Fruit fly (Drosophila melanogaster): ENCODE measurements around the gene CG14712.
A peak's percentile ranks its signal among the peaks of the same experiment; 100 is the strongest.

Gene CG14712

DNA sequence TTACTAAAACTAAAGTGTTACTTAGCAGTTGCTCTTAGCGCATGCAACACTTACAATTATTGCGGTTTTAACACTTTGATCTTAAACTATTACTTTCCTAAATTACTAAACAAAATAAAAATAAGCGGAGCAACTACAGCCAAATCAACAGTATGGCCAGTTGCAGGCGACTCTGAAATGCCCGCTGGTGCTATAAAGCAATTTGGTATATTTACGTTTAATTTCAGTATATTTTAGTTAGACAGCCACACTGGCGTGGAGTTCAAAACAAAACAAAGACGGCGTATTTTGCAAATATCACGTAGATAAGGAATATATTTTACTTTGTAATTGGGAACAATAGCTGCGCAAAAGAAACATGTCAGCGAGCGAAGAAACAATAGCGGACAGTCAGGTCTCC is 51.0 kb downstream of the CG14712 start, which contains the start of the genes Taf12 and Ho (continued):
- TF ChIP-seq CG15514 (GFP tag; optimal IDR thresholded peaks at IDR 0.05): peak; percentile 55
- TF ChIP-seq NfI (GFP tag; optimal IDR thresholded peaks at IDR 0.05): no peak
- no peak for TF ChIP-seq D (optimal IDR thresholded peaks at IDR 0.05)
- no peak for TF ChIP-seq D (GFP tag; optimal IDR thresholded peaks at IDR 0.05)
- no peak for TF ChIP-seq CG14667 (GFP tag; IDR thresholded peaks at IDR 0.05)
- no peak for TF ChIP-seq CG6813 (GFP tag; optimal IDR thresholded peaks at IDR 0.05)
- no peak for TF ChIP-seq CG9932 (GFP tag; IDR thresholded peaks at IDR 0.05)
- 0 out of 2 replicates have a peak, but pooled peaks have one; percentile 40 for TF ChIP-seq bbx (GFP tag; IDR thresholded peaks at IDR 0.05; ENCODE audit: partially characterized antibody)
- TF ChIP-seq CG4424 (GFP tag; optimal IDR thresholded peaks at IDR 0.05): no peak
- no peak for TF ChIP-seq CG1792 (GFP tag; optimal IDR thresholded peaks at IDR 0.05)
- TF ChIP-seq HLH4C (GFP tag; IDR thresholded peaks at IDR 0.05; ENCODE audit: partially characterized antibody): 0 out of 3 replicates have a peak, but pooled peaks have one; percentile 10
- peak; percentile 58 for TF ChIP-seq CTCF (GFP tag; optimal IDR thresholded peaks at IDR 0.05)
- peak; percentile 42 for TF ChIP-seq CG17829 (tag; optimal IDR thresholded peaks at IDR 0.05)
- no peak for TF ChIP-seq Rx (GFP tag; IDR thresholded peaks at IDR 0.05)
- TF ChIP-seq CG10267 (tag; optimal IDR thresholded peaks at IDR 0.05): peak; percentile 29
- TF ChIP-seq sima (GFP tag; optimal IDR thresholded peaks at IDR 0.05): no peak
- TF ChIP-seq stwl (tag; optimal IDR thresholded peaks at IDR 0.05): peak; percentile 84
- peak; percentile 45 for TF ChIP-seq CG8924 (tag; optimal IDR thresholded peaks at IDR 0.05)
- TF ChIP-seq tio (GFP tag; optimal IDR thresholded peaks at IDR 0.05): no peak
- no peak for TF ChIP-seq CG1024 (GFP tag; IDR thresholded peaks at IDR 0.05)
- TF ChIP-seq CG7357 (GFP tag; IDR thresholded peaks at IDR 0.05): no peak
- peak; percentile 20; the same call in 1 of the 2 replicates for TF ChIP-seq vvl (GFP tag; IDR thresholded peaks at IDR 0.05)
- TF ChIP-seq toy (GFP tag; IDR thresholded peaks at IDR 0.05): no peak
- no peak for TF ChIP-seq CG4360 (GFP tag; IDR thresholded peaks at IDR 0.05)
- 0 out of 3 replicates have a peak, but pooled peaks have one; percentile 27 for TF ChIP-seq row (GFP tag; IDR thresholded peaks at IDR 0.05)
- TF ChIP-seq Hey (tag; optimal IDR thresholded peaks at IDR 0.05): no peak
- TF ChIP-seq Sox100B (GFP tag; optimal IDR thresholded peaks at IDR 0.05): no peak
- no peak for TF ChIP-seq abd-A (tag; optimal IDR thresholded peaks at IDR 0.05)
- TF ChIP-seq Lhr (GFP tag; optimal IDR thresholded peaks at IDR 0.05): peak; percentile 26
- no peak for TF ChIP-seq CG13123 (GFP tag; optimal IDR thresholded peaks at IDR 0.05)
- TF ChIP-seq CG11085 (GFP tag; IDR thresholded peaks at IDR 0.05): no peak
- 0 out of 2 replicates have a peak, but pooled peaks have one; percentile 28 for TF ChIP-seq unc-4 (GFP tag; IDR thresholded peaks at IDR 0.05; ENCODE audit: partially characterized antibody)
- TF ChIP-seq luna (GFP tag; optimal IDR thresholded peaks at IDR 0.05): no peak
- no peak for TF ChIP-seq Xbp1 (GFP tag; optimal IDR thresholded peaks at IDR 0.05)
- no peak for TF ChIP-seq CG15696 (tag; optimal IDR thresholded peaks at IDR 0.05)
- no peak for TF ChIP-seq Hr3 (GFP tag; optimal IDR thresholded peaks at IDR 0.05)
- TF ChIP-seq CG10565 (GFP tag; optimal IDR thresholded peaks at IDR 0.05): no peak
- TF ChIP-seq CG1529 (GFP tag; optimal IDR thresholded peaks at IDR 0.05): no peak
- TF ChIP-seq Atf6 (GFP tag; IDR thresholded peaks at IDR 0.05): no peak
- 0 out of 3 replicates have a peak, but pooled peaks have one; percentile 15 for TF ChIP-seq CG34422 (GFP tag; IDR thresholded peaks at IDR 0.05)
- peak; percentile 72 for TF ChIP-seq trem (tag; optimal IDR thresholded peaks at IDR 0.05)
- TF ChIP-seq amos (GFP tag; IDR thresholded peaks at IDR 0.05; ENCODE audit: partially characterized antibody): no peak
- no peak for TF ChIP-seq CG2202 (tag; optimal IDR thresholded peaks at IDR 0.05)
- peak; percentile 36 for TF ChIP-seq CHES-1-like (GFP tag; optimal IDR thresholded peaks at IDR 0.05)
- peak; percentile 81 for TF ChIP-seq MESR4 (GFP tag; optimal IDR thresholded peaks at IDR 0.05)
- peak; percentile 77 for TF ChIP-seq YL-1 (GFP tag; optimal IDR thresholded peaks at IDR 0.05)
- peak; percentile 36 for TF ChIP-seq exex (tag; optimal IDR thresholded peaks at IDR 0.05)
- peak; percentile 15 for TF ChIP-seq CG2116 (GFP tag; optimal IDR thresholded peaks at IDR 0.05)
- TF ChIP-seq Taf1 (GFP tag; IDR thresholded peaks at IDR 0.05): no peak
- TF ChIP-seq CG1602 (GFP tag; optimal IDR thresholded peaks at IDR 0.05): no peak
- TF ChIP-seq ase (GFP tag; IDR thresholded peaks at IDR 0.05): no peak
- no peak for TF ChIP-seq CG7271 (tag; optimal IDR thresholded peaks at IDR 0.05)

All from whole organism, embryonic.